Worm (Caenorhabditis elegans) whole organism, L2 larva: Measurements from ENCODE around the gene Y22D7AL.6.

ENCODE experiments used
- C34F6.9 ChIP-seq: fragments of 150-350 bp; optimal IDR thresholded peaks from 2 replicates; lab custom pipeline; 2014; ENCODE audit warnings: missing biosample characterization, missing genetic modification characterization
- R02D3.7 ChIP-seq: fragments of 150-350 bp; optimal IDR thresholded peaks from 2 replicates; lab custom pipeline; 2014; ENCODE audit warnings: missing biosample characterization, missing genetic modification characterization
- ZK546.5 ChIP-seq: sonication (generic microtip); optimal IDR thresholded peaks from 2 replicates; lab custom pipeline; 2017; ENCODE audit warnings: missing biosample characterization, missing genetic modification characterization
- aly-2 ChIP-seq: fragments of 150-350 bp; optimal IDR thresholded peaks from 2 replicates; lab custom pipeline; 2014; ENCODE audit warnings: missing biosample characterization, missing genetic modification characterization
- ama-1 ChIP-seq: fragments of 150-350 bp; optimal IDR thresholded peaks from 2 replicates; lab custom pipeline; 2018; ENCODE audit warnings: inconsistent platforms
- blmp-1 ChIP-seq: sonication (generic microtip); optimal IDR thresholded peaks from 2 replicates; lab custom pipeline; 2017; ENCODE audit warnings: missing genetic modification characterization, mild to moderate bottlenecking, missing compliant biosample characterization, antibody characterized with exemption, moderate library complexity; ENCODE audit not compliant: insufficient read depth
- ceh-16 ChIP-seq: fragments of 150-350 bp; optimal IDR thresholded peaks from 2 replicates; lab custom pipeline; 2014; ENCODE audit warnings: missing biosample characterization, missing genetic modification characterization
- ceh-82 ChIP-seq: fragments of 150-350 bp; optimal IDR thresholded peaks from 2 replicates; lab custom pipeline; 2014; ENCODE audit warnings: missing biosample characterization, missing genetic modification characterization
- crh-2 ChIP-seq: sonication (generic microtip); optimal IDR thresholded peaks from 2 replicates; lab custom pipeline; 2017; ENCODE audit warnings: missing biosample characterization, missing genetic modification characterization
- dmd-4 ChIP-seq: sonication (generic microtip); optimal IDR thresholded peaks from 2 replicates; lab custom pipeline; 2017; ENCODE audit warnings: missing biosample characterization, missing genetic modification characterization
- egl-27 ChIP-seq: sonication (generic microtip); optimal IDR thresholded peaks from 3 replicates; lab custom pipeline; 2017; ENCODE audit warnings: missing biosample characterization, missing genetic modification reagents, missing genetic modification characterization
- elt-1 ChIP-seq: fragments of 150-350 bp; optimal IDR thresholded peaks from 2 replicates; lab custom pipeline; 2014; ENCODE audit warnings: missing biosample characterization, missing genetic modification characterization
- fos-1 ChIP-seq: fragments of 150-350 bp; optimal IDR thresholded peaks from 2 replicates; lab custom pipeline; 2014; ENCODE audit warnings: missing biosample characterization, missing genetic modification characterization
- gmeb-1 ChIP-seq: fragments of 150-350 bp; optimal IDR thresholded peaks from 2 replicates; lab custom pipeline; 2014; ENCODE audit warnings: missing biosample characterization, missing genetic modification characterization
- lin-11 ChIP-seq: fragments of 150-350 bp; sonication (generic microtip); optimal IDR thresholded peaks from 2 replicates; lab custom pipeline; 2014; ENCODE audit warnings: missing biosample characterization, missing genetic modification characterization, inconsistent platforms, mixed read lengths
- lin-13 ChIP-seq: fragments of 150-350 bp; optimal IDR thresholded peaks from 2 replicates; lab custom pipeline; 2014; ENCODE audit warnings: missing biosample characterization, missing genetic modification reagents, missing genetic modification characterization
- lin-39 ChIP-seq: fragments of 150-350 bp; optimal IDR thresholded peaks from 2 replicates; lab custom pipeline; 2014; ENCODE audit warnings: missing biosample characterization, missing genetic modification reagents, missing genetic modification characterization
- lsy-2 ChIP-seq, 2 experiments: fragments of 150-350 bp in 1 of 2; sonication (generic microtip) in 1 of 2; optimal IDR thresholded peaks; 2 replicates each; lab custom pipeline; 2014 to 2017; ENCODE audit warnings: missing biosample characterization in 2 of 2, missing genetic modification characterization in 2 of 2
- mab-5 ChIP-seq: fragments of 150-350 bp; optimal IDR thresholded peaks from 2 replicates; lab custom pipeline; 2014; ENCODE audit warnings: missing biosample characterization, missing genetic modification characterization
- mdl-1 ChIP-seq, 2 experiments: fragments of 150-350 bp in 1 of 2; sonication (generic microtip) in 1 of 2; optimal IDR thresholded peaks; 2 replicates each; lab custom pipeline; 2017; ENCODE audit warnings: missing biosample characterization in 2 of 2, missing genetic modification characterization in 2 of 2
- nhr-10 ChIP-seq: sonication (generic microtip); optimal IDR thresholded peaks from 2 replicates; lab custom pipeline; 2017; ENCODE audit warnings: missing biosample characterization, missing genetic modification characterization
- nhr-11 ChIP-seq: fragments of 150-350 bp; optimal IDR thresholded peaks from 2 replicates; lab custom pipeline; 2014; ENCODE audit warnings: missing biosample characterization, missing genetic modification characterization
- nhr-12 ChIP-seq: fragments of 150-350 bp; optimal IDR thresholded peaks from 2 replicates; lab custom pipeline; 2014; ENCODE audit warnings: missing biosample characterization, missing genetic modification characterization
- nhr-23 ChIP-seq: fragments of 150-350 bp; optimal IDR thresholded peaks from 2 replicates; lab custom pipeline; 2014; ENCODE audit warnings: missing biosample characterization, missing genetic modification reagents, missing genetic modification characterization
- nhr-237 ChIP-seq: fragments of 150-350 bp; optimal IDR thresholded peaks from 2 replicates; lab custom pipeline; 2014; ENCODE audit warnings: missing biosample characterization, missing genetic modification characterization
- nhr-25 ChIP-seq: fragments of 150-350 bp; sonication (generic microtip); optimal IDR thresholded peaks from 3 replicates; lab custom pipeline; 2014; ENCODE audit warnings: missing biosample characterization, missing genetic modification characterization
- nhr-6 ChIP-seq: fragments of 150-350 bp; optimal IDR thresholded peaks from 2 replicates; lab custom pipeline; 2014; ENCODE audit warnings: missing biosample characterization, missing genetic modification characterization
- nhr-77 ChIP-seq: fragments of 150-350 bp; optimal IDR thresholded peaks from 2 replicates; lab custom pipeline; 2014; ENCODE audit warnings: missing biosample characterization, missing genetic modification characterization
- sem-4 ChIP-seq: fragments of 150-350 bp; optimal IDR thresholded peaks from 2 replicates; lab custom pipeline; 2014; ENCODE audit warnings: missing biosample characterization, missing genetic modification reagents, missing genetic modification characterization
- skn-1 ChIP-seq: sonication (generic microtip); optimal IDR thresholded peaks from 2 replicates; lab custom pipeline; 2017; ENCODE audit warnings: missing biosample characterization, missing genetic modification characterization
- sma-3 ChIP-seq: sonication (generic microtip); optimal IDR thresholded peaks from 2 replicates; lab custom pipeline; 2016; ENCODE audit warnings: missing genetic modification reagents, missing genetic modification characterization, missing compliant biosample characterization
- sma-9 ChIP-seq, 2 experiments: fragments of 150-350 bp in 1 of 2; sonication (generic microtip) in 1 of 2; optimal IDR thresholded peaks; 2 replicates each; lab custom pipeline; 2014 to 2016; ENCODE audit warnings: missing genetic modification characterization in 2 of 2, mild to moderate bottlenecking in 1 of 2, missing biosample characterization in 1 of 2, missing compliant biosample characterization in 1 of 2, missing genetic modification reagents in 1 of 2, moderate library complexity in 1 of 2
- snpc-4 ChIP-seq: fragments of 150-350 bp; optimal IDR thresholded peaks from 2 replicates; lab custom pipeline; 2014; ENCODE audit warnings: missing biosample characterization, missing genetic modification characterization
- unc-39 ChIP-seq: fragments of 150-350 bp; optimal IDR thresholded peaks from 2 replicates; lab custom pipeline; 2014; ENCODE audit warnings: missing biosample characterization, missing genetic modification characterization
- unc-55 ChIP-seq: fragments of 150-350 bp; sonication (generic microtip); optimal IDR thresholded peaks from 3 replicates; lab custom pipeline; 2014; ENCODE audit warnings: missing biosample characterization, missing genetic modification reagents, missing genetic modification characterization
- ztf-1 ChIP-seq: fragments of 200-800 bp; sonication (Bioruptor generic); conservative IDR thresholded peaks from 2 replicates; pipeline ENCODE4 v1.3.6; 2022; ENCODE audit warnings: missing genetic modification characterization, missing compliant biosample characterization
- ztf-11 ChIP-seq: sonication (generic microtip); optimal IDR thresholded peaks from 2 replicates; lab custom pipeline; 2017; ENCODE audit warnings: missing biosample characterization, missing genetic modification characterization

Gene Y22D7AL.6

ce11 chrIII:1579001-1579400 is 25.7 kb upstream of the Y22D7AL.6 start:
- no peak for TF ChIP-seq lin-13 (GFP tag; lab: Kevin White, UChicago)
- TF ChIP-seq egl-27 (tag; lab: Kevin White, UChicago): no peak
- TF ChIP-seq nhr-237: no peak
- no peak for TF ChIP-seq sem-4 (tag; lab: Kevin White, UChicago)
- TF ChIP-seq dmd-4: no peak
- TF ChIP-seq C34F6.9: no peak
- TF ChIP-seq nhr-12: no peak
- no peak for TF ChIP-seq nhr-10 (tag; lab: Kevin White, UChicago)
- no peak for TF ChIP-seq crh-2 (tag; lab: Kevin White, UChicago)
- TF ChIP-seq ztf-1: no peak
- no peak for TF ChIP-seq nhr-77 (tag; lab: Kevin White, UChicago)
- no peak for TF ChIP-seq unc-39 (tag; lab: Kevin White, UChicago)
- no peak for TF ChIP-seq lin-39
- TF ChIP-seq, all 48 proteins: peak for 0

- TF ChIP-seq ztf-11 (tag; lab: Kevin White, UChicago): no peak
- no peak for TF ChIP-seq gmeb-1 (tag; lab: Kevin White, UChicago)
- no peak for TF ChIP-seq nhr-6 (tag; lab: Kevin White, UChicago)
- TF ChIP-seq lin-11 (tag; lab: Kevin White, UChicago): no peak
- TF ChIP-seq nhr-237: no peak
- no peak for TF ChIP-seq ama-1
Observed at ce11 chrIII:1580142-1580541, 24.6 kb upstream of the Y22D7AL.6 start.

ce11 chrIII:1583529-1583928 is 21.2 kb upstream of the Y22D7AL.6 start:
- TF ChIP-seq C34F6.9 (no peak), nhr-12 (no peak), sma-3 (no peak), mdl-1 (tag; optimal IDR thresholded peaks at IDR 0.05; lab: Kevin White, UChicago) (no peak), ztf-11 (tag; lab: Kevin White, UChicago) (no peak), R02D3.7 (tag; lab: Kevin White, UChicago) (no peak), ZK546.5 (tag; lab: Kevin White, UChicago) (no peak), elt-1 (tag; lab: Kevin White, UChicago) (no peak), skn-1 (tag; lab: Kevin White, UChicago) (no peak), nhr-11 (tag; lab: Kevin White, UChicago) (no peak), snpc-4 (no peak), lin-11 (tag; lab: Kevin White, UChicago) (no peak), fos-1 (tag; lab: Kevin White, UChicago) (no peak), nhr-23 (tag; lab: Kevin White, UChicago) (no peak), gmeb-1 (tag; lab: Kevin White, UChicago) (no peak), sma-9 (GFP tag; optimal IDR thresholded peaks at IDR 0.05; lab: Kevin White, UChicago) (no peak), sma-9 (tag; optimal IDR thresholded peaks at IDR 0.05; lab: Kevin White, UChicago) (no peak), nhr-25 (tag; lab: Kevin White, UChicago) (no peak), ama-1 (no peak)

- no peak for TF ChIP-seq ceh-82
- TF ChIP-seq nhr-23 (tag; lab: Kevin White, UChicago): no peak
- no peak for TF ChIP-seq mdl-1 (tag; optimal IDR thresholded peaks at IDR 0.05; lab: Kevin White, UChicago)
- TF ChIP-seq nhr-6 (tag; lab: Kevin White, UChicago): no peak
- no peak for TF ChIP-seq ztf-1
- TF ChIP-seq gmeb-1 (tag; lab: Kevin White, UChicago): no peak
- no peak for TF ChIP-seq sem-4 (tag; lab: Kevin White, UChicago)
Observed at ce11 chrIII:1584216-1584715, 20.5 kb upstream of the Y22D7AL.6 start.

- TF ChIP-seq elt-1 (tag; lab: Kevin White, UChicago): no peak
- TF ChIP-seq lin-13 (GFP tag; lab: Kevin White, UChicago): peak; percentile 49
- peak in 1 of 2 experiments; percentile 72 for TF ChIP-seq lsy-2 (tag; optimal IDR thresholded peaks at IDR 0.05; lab: Kevin White, UChicago)
- peak; percentile 32 for TF ChIP-seq unc-55 (GFP tag; lab: Kevin White, UChicago)
- TF ChIP-seq sem-4 (tag; lab: Kevin White, UChicago): no peak
- TF ChIP-seq sma-3: no peak
- no peak for TF ChIP-seq ceh-16 (tag; lab: Kevin White, UChicago)
- no peak for TF ChIP-seq aly-2 (tag; lab: Kevin White, UChicago)
- TF ChIP-seq C34F6.9: peak; percentile 47
- peak; percentile 8 for TF ChIP-seq mab-5
- TF ChIP-seq crh-2 (tag; lab: Kevin White, UChicago): peak; percentile 39
- TF ChIP-seq blmp-1: no peak
- no peak for TF ChIP-seq nhr-12
- no peak for TF ChIP-seq lin-39
Observed at ce11 chrIII:1591681-1592080, 13.0 kb upstream of the Y22D7AL.6 start.
